Worm (Caenorhabditis elegans) whole organism, dauer: ENCODE measurements around the gene Y27F2A.6.
"Not testable (repeated sequence)": the region's sequence is repeated elsewhere in the genome, so short reads cannot be mapped to it uniquely, and the experiment has no call there.

ENCODE experiments used
- unc-62 ChIP-seq: sonication (generic microtip); optimal IDR thresholded peaks from 2 replicates; lab custom pipeline; 2017; ENCODE audit warnings: missing biosample characterization, missing genetic modification reagents, missing genetic modification characterization

Gene Y27F2A.6

ce11 chrII:3202519-3202918 lies 19.3 kb upstream of the Y27F2A.6 start, which contains the start of gene sri-53:
Gene sri-53 (minus strand): TSS chrII:3202619.
- no peak for TF ChIP-seq unc-62 (GFP tag; lab: Kevin White, UChicago)

ce11 chrII:3201242-3201641 lies 18.0 kb upstream of the Y27F2A.6 start, which contains the start of gene sri-48:
Gene sri-48 (minus strand): TSS chrII:3201342.
- TF ChIP-seq unc-62 (GFP tag; lab: Kevin White, UChicago): not testable (repeated sequence)

- no peak for TF ChIP-seq unc-62 (GFP tag; lab: Kevin White, UChicago)
Observed at ce11 chrII:3198998-3199397, 15.8 kb upstream of the Y27F2A.6 start, which contains the start of gene sri-51. Gene sri-51 (minus strand): TSS chrII:3199098.

ce11 chrII:3196966-3197365 lies 13.8 kb upstream of the Y27F2A.6 start, which contains the start of gene gcy-15:
Gene gcy-15 (minus strand): TSS chrII:3197066.
- no peak for TF ChIP-seq unc-62 (GFP tag; lab: Kevin White, UChicago)

- no peak for TF ChIP-seq unc-62 (GFP tag; lab: Kevin White, UChicago)
Observed at ce11 chrII:3195739-3196138, 12.5 kb upstream of the Y27F2A.6 start.

ce11 chrII:3191544-3191943 lies 8.3 kb upstream of the Y27F2A.6 start, which contains the start of gene Y27F2A.9:
Gene Y27F2A.9 (minus strand): TSS chrII:3191644.
- TF ChIP-seq unc-62 (GFP tag; lab: Kevin White, UChicago): not testable (repeated sequence)

- not testable (repeated sequence) for TF ChIP-seq unc-62 (GFP tag; lab: Kevin White, UChicago)
Observed at ce11 chrII:3189038-3189437, 5.8 kb upstream of the Y27F2A.6 start, which contains the start of gene Y27F2A.11. Gene Y27F2A.11 (plus strand): TSS chrII:3189338.

- no peak for TF ChIP-seq unc-62 (GFP tag; lab: Kevin White, UChicago)
Observed at ce11 chrII:3185848-3186247, 2.6 kb upstream of the Y27F2A.6 start.

ce11 chrII:3184858-3185257 lies 1.7 kb upstream of the Y27F2A.6 start, which contains the start of gene sri-78:
Gene sri-78 (plus strand): TSS chrII:3185158.
- not testable (repeated sequence) for TF ChIP-seq unc-62 (GFP tag; lab: Kevin White, UChicago)

ce11 chrII:3177663-3178062 lies 5.5 kb downstream of the Y27F2A.6 start, which contains the start of gene sri-40:
Gene sri-40 (plus strand): TSS chrII:3177963.
- not testable (repeated sequence) for TF ChIP-seq unc-62 (GFP tag; lab: Kevin White, UChicago)

ce11 chrII:3172176-3172575 lies 11.0 kb downstream of the Y27F2A.6 start, which contains the start of gene Y27F2A.10:
Gene Y27F2A.10 (minus strand): TSS chrII:3172276.
- no peak for TF ChIP-seq unc-62 (GFP tag; lab: Kevin White, UChicago)

ce11 chrII:3170089-3170488 lies 13.1 kb downstream of the Y27F2A.6 start, which contains the start of gene fbxc-55:
Gene fbxc-55 (minus strand): TSS chrII:3170189.
- no peak for TF ChIP-seq unc-62 (GFP tag; lab: Kevin White, UChicago)

- TF ChIP-seq unc-62 (GFP tag; lab: Kevin White, UChicago): no peak
Observed at ce11 chrII:3158985-3159384, 24.2 kb downstream of the Y27F2A.6 start, which contains the start of gene sri-34. Gene sri-34 (minus strand): TSS chrII:3159085.

- no peak for TF ChIP-seq unc-62 (GFP tag; lab: Kevin White, UChicago)
Observed at ce11 chrII:3156749-3157148, 26.5 kb downstream of the Y27F2A.6 start, which contains the start of gene sri-33. Gene sri-33 (minus strand): TSS chrII:3156849.

ce11 chrII:3154383-3154782 lies 28.8 kb downstream of the Y27F2A.6 start, which contains the start of gene sri-32:
Gene sri-32 (minus strand): TSS chrII:3154483.
- TF ChIP-seq unc-62 (GFP tag; lab: Kevin White, UChicago): no peak

ce11 chrII:3151615-3152014 lies 31.6 kb downstream of the Y27F2A.6 start, which contains the start of the genes T10D4.14 and T10D4.19:
Gene T10D4.14 (minus strand): TSS chrII:3151715.
Gene T10D4.19 (plus strand): TSS chrII:3151918.
- no peak for TF ChIP-seq unc-62 (GFP tag; lab: Kevin White, UChicago)
